Worm (Caenorhabditis elegans) whole organism, L4 larva: ENCODE data around the gene Y39B6A.5.

Source experiments
- F49E8.2 ChIP-seq: sonication (generic microtip); optimal IDR thresholded peaks from 2 replicates; lab custom pipeline; 2016; ENCODE audit warnings: missing compliant biosample characterization, mild to moderate bottlenecking, missing genetic modification characterization, borderline replicate concordance
- R02D3.7 ChIP-seq: fragments of 150-350 bp; sonication (generic microtip); optimal IDR thresholded peaks from 3 replicates; lab custom pipeline; 2014; ENCODE audit warnings: missing biosample characterization, missing genetic modification characterization
- Y105C5A.15 ChIP-seq: fragments of 200-800 bp; sonication (Bioruptor generic); IDR thresholded peaks from 2 replicates; pipeline ENCODE4 v1.3.6; 2022; ENCODE audit warnings: missing genetic modification characterization, missing compliant biosample characterization
- Y5F2A.4 ChIP-seq: fragments of 200-800 bp; sonication (Bioruptor generic); optimal IDR thresholded peaks from 2 replicates; lab custom pipeline; 2018; ENCODE audit warnings: mild to moderate bottlenecking, missing genetic modification characterization, missing compliant biosample characterization
- ZK337.2 ChIP-seq: fragments of 200-800 bp; sonication (Bioruptor generic); IDR thresholded peaks from 2 replicates; pipeline ENCODE4 v1.3.6; 2022; ENCODE audit warnings: missing genetic modification reagents, missing genetic modification characterization, missing compliant biosample characterization
- ZK546.5 ChIP-seq, 2 experiments: sonication (generic microtip); optimal IDR thresholded peaks; 2 replicates each; lab custom pipeline; 2017; ENCODE audit warnings: missing biosample characterization in 2 of 2, missing genetic modification characterization in 2 of 2
- ama-1 ChIP-seq: fragments of 150-350 bp; optimal IDR thresholded peaks from 2 replicates; lab custom pipeline; 2014; ENCODE audit warnings: inconsistent platforms, mixed read lengths
- ceh-44 ChIP-seq: fragments of 200-800 bp; sonication (Bioruptor generic); IDR thresholded peaks from 2 replicates; pipeline ENCODE4 v1.3.6; 2022; ENCODE audit warnings: missing genetic modification reagents, missing genetic modification characterization, missing compliant biosample characterization
- ceh-62 ChIP-seq: sonication (generic microtip); optimal IDR thresholded peaks from 2 replicates; lab custom pipeline; 2017; ENCODE audit warnings: missing biosample characterization, missing genetic modification characterization
- ces-1 ChIP-seq: fragments of 150-350 bp; sonication (generic microtip); optimal IDR thresholded peaks from 4 replicates; lab custom pipeline; 2014; ENCODE audit warnings: missing biosample characterization, missing genetic modification reagents, missing genetic modification characterization
- cey-2 ChIP-seq: sonication (generic microtip); optimal IDR thresholded peaks from 3 replicates; lab custom pipeline; 2017; ENCODE audit warnings: missing genetic modification characterization, mild to moderate bottlenecking, missing compliant biosample characterization, antibody characterized with exemption, borderline replicate concordance; ENCODE audit not compliant: insufficient read depth
- ctbp-1 ChIP-seq: fragments of 200-800 bp; sonication (Bioruptor generic); IDR thresholded peaks from 2 replicates; pipeline ENCODE4 v1.3.6; 2022; ENCODE audit warnings: missing genetic modification reagents, missing genetic modification characterization, missing compliant biosample characterization
- daf-12 ChIP-seq: fragments of 150-350 bp; optimal IDR thresholded peaks from 2 replicates; lab custom pipeline; 2014; ENCODE audit warnings: missing biosample characterization, missing genetic modification reagents, missing genetic modification characterization
- daf-16 ChIP-seq, 3 experiments: sonication (generic microtip); optimal IDR thresholded peaks; 2 replicates each; lab custom pipeline; 2016 to 2017; ENCODE audit warnings: missing genetic modification characterization in 3 of 3, missing genetic modification reagents in 3 of 3, mild to moderate bottlenecking in 2 of 3, missing compliant biosample characterization in 2 of 3, missing biosample characterization in 1 of 3, moderate library complexity in 1 of 3
- daf-19 ChIP-seq: fragments of 200-800 bp; sonication (Bioruptor generic); conservative IDR thresholded peaks from 2 replicates; pipeline ENCODE4 v1.3.6; 2022; ENCODE audit warnings: missing genetic modification characterization, missing compliant biosample characterization
- dmd-9 ChIP-seq: fragments of 200-800 bp; sonication (Bioruptor generic); IDR thresholded peaks from 2 replicates; pipeline ENCODE4 v1.3.6; 2022; ENCODE audit warnings: missing genetic modification reagents, missing genetic modification characterization, missing compliant biosample characterization
- egl-27 ChIP-seq: sonication (generic microtip); optimal IDR thresholded peaks from 3 replicates; lab custom pipeline; 2017; ENCODE audit warnings: missing biosample characterization, missing genetic modification reagents, missing genetic modification characterization
- egl-43 ChIP-seq: fragments of 200-800 bp; sonication (Bioruptor generic); IDR thresholded peaks from 2 replicates; pipeline ENCODE4 v1.3.6; 2022; ENCODE audit warnings: missing genetic modification reagents, missing genetic modification characterization, missing compliant biosample characterization
- gei-8 ChIP-seq: fragments of 200-800 bp; sonication (Bioruptor generic); optimal IDR thresholded peaks from 2 replicates; lab custom pipeline; 2018; ENCODE audit warnings: mild to moderate bottlenecking, missing genetic modification characterization, missing compliant biosample characterization
- hlh-30 ChIP-seq: sonication (generic microtip); optimal IDR thresholded peaks from 2 replicates; lab custom pipeline; 2017; ENCODE audit warnings: antibody characterized with exemption, mild to moderate bottlenecking, missing genetic modification characterization, missing compliant biosample characterization; ENCODE audit not compliant: insufficient read depth
- lim-7 ChIP-seq: fragments of 200-800 bp; sonication (Bioruptor generic); IDR thresholded peaks from 2 replicates; pipeline ENCODE4 v1.3.6; 2022; ENCODE audit warnings: missing genetic modification characterization, missing compliant biosample characterization
- lin-1 ChIP-seq: fragments of 200-800 bp; sonication (Bioruptor generic); IDR thresholded peaks from 2 replicates; pipeline ENCODE4 v1.3.6; 2022; ENCODE audit warnings: missing genetic modification reagents, missing genetic modification characterization, missing compliant biosample characterization
- lin-13 ChIP-seq: fragments of 150-350 bp; optimal IDR thresholded peaks from 2 replicates; lab custom pipeline; 2014; ENCODE audit warnings: missing biosample characterization, missing genetic modification reagents, missing genetic modification characterization
- lin-15B ChIP-seq: fragments of 150-350 bp; sonication (generic microtip); optimal IDR thresholded peaks from 3 replicates; lab custom pipeline; 2014; ENCODE audit warnings: missing biosample characterization, missing genetic modification characterization
- lin-38 ChIP-seq: fragments of 200-800 bp; sonication (Bioruptor generic); IDR thresholded peaks from 2 replicates; pipeline ENCODE4 v1.3.6; 2022; ENCODE audit warnings: missing genetic modification reagents, missing genetic modification characterization, missing compliant biosample characterization
- lin-39 ChIP-seq: fragments of 150-350 bp; optimal IDR thresholded peaks from 2 replicates; lab custom pipeline; 2014; ENCODE audit warnings: missing biosample characterization, missing genetic modification reagents, missing genetic modification characterization
- lir-3 ChIP-seq: sonication (generic microtip); optimal IDR thresholded peaks from 2 replicates; lab custom pipeline; 2016; ENCODE audit warnings: mild to moderate bottlenecking, missing genetic modification characterization, missing compliant biosample characterization
- madf-9 ChIP-seq: fragments of 200-800 bp; sonication (Bioruptor generic); conservative IDR thresholded peaks from 2 replicates; pipeline ENCODE4 v1.3.6; 2022; ENCODE audit warnings: missing genetic modification reagents, missing genetic modification characterization, missing compliant biosample characterization
- mes-2 ChIP-seq: sonication (generic microtip); optimal IDR thresholded peaks from 2 replicates; lab custom pipeline; 2016; ENCODE audit warnings: missing genotype, mild to moderate bottlenecking, missing genetic modification characterization, missing compliant biosample characterization; ENCODE audit not compliant: poor library complexity, severe bottlenecking
- mxl-3 ChIP-seq: fragments of 200-800 bp; sonication (Bioruptor generic); optimal IDR thresholded peaks from 2 replicates; lab custom pipeline; 2018; ENCODE audit warnings: mild to moderate bottlenecking, missing genetic modification characterization, missing compliant biosample characterization
- nhr-102 ChIP-seq: sonication (generic microtip); optimal IDR thresholded peaks from 2 replicates; lab custom pipeline; 2016; ENCODE audit warnings: mild to moderate bottlenecking, missing genetic modification characterization, moderate library complexity, missing compliant biosample characterization
- nhr-11 ChIP-seq: fragments of 150-350 bp; optimal IDR thresholded peaks from 2 replicates; lab custom pipeline; 2014; ENCODE audit warnings: missing biosample characterization, missing genetic modification characterization
- nhr-237 ChIP-seq: sonication (generic microtip); optimal IDR thresholded peaks from 2 replicates; lab custom pipeline; 2017; ENCODE audit warnings: missing biosample characterization, missing genetic modification characterization
- nhr-28 ChIP-seq: fragments of 150-350 bp; optimal IDR thresholded peaks from 2 replicates; lab custom pipeline; 2014; ENCODE audit warnings: missing biosample characterization, missing genetic modification characterization
- nhr-41 ChIP-seq: fragments of 200-800 bp; sonication (Bioruptor generic); IDR thresholded peaks from 2 replicates; pipeline ENCODE4 v1.3.6; 2022; ENCODE audit warnings: missing genetic modification reagents, missing genetic modification characterization, missing compliant biosample characterization
- nhr-42 ChIP-seq: fragments of 200-800 bp; sonication (Bioruptor generic); IDR thresholded peaks from 2 replicates; pipeline ENCODE4 v1.3.6; 2022; ENCODE audit warnings: missing genetic modification characterization, missing compliant biosample characterization
- nhr-6 ChIP-seq: fragments of 150-350 bp; optimal IDR thresholded peaks from 2 replicates; lab custom pipeline; 2014; ENCODE audit warnings: missing biosample characterization, missing genetic modification characterization
- nhr-76 ChIP-seq: fragments of 150-350 bp; optimal IDR thresholded peaks from 2 replicates; lab custom pipeline; 2014; ENCODE audit warnings: missing biosample characterization, missing genetic modification characterization
- pha-4 ChIP-seq, 2 experiments: fragments of 150-350 bp in 1 of 2; fragments of 200-800 bp in 1 of 2; sonication (Bioruptor generic) in 1 of 2; IDR thresholded peaks in 1 of 2; optimal IDR thresholded peaks in 1 of 2; 2 replicates each; pipeline versions ENCODE4 v1.3.6 to Lab custom; 2014 to 2022; ENCODE audit warnings: missing genetic modification characterization in 2 of 2, missing genetic modification reagents in 2 of 2, missing biosample characterization in 1 of 2, missing compliant biosample characterization in 1 of 2
- php-3 ChIP-seq: fragments of 200-800 bp; sonication (Bioruptor generic); IDR thresholded peaks from 2 replicates; pipeline ENCODE4 v1.3.6; 2022; ENCODE audit warnings: missing genetic modification reagents, missing genetic modification characterization, missing compliant biosample characterization
- pqm-1 ChIP-seq: sonication (generic microtip); optimal IDR thresholded peaks from 2 replicates; lab custom pipeline; 2017; ENCODE audit warnings: missing biosample characterization, missing genetic modification characterization
- rbr-2 ChIP-seq: sonication (generic microtip); optimal IDR thresholded peaks from 2 replicates; lab custom pipeline; 2016; ENCODE audit warnings: missing genotype, missing genetic modification characterization, missing compliant biosample characterization
- sdz-12 ChIP-seq: fragments of 200-800 bp; sonication (Bioruptor generic); optimal IDR thresholded peaks from 2 replicates; lab custom pipeline; 2018; ENCODE audit warnings: mild to moderate bottlenecking, missing genetic modification characterization, missing compliant biosample characterization
- set-16 ChIP-seq: fragments of 200-800 bp; sonication (Bioruptor generic); IDR thresholded peaks from 2 replicates; pipeline ENCODE4 v1.3.6; 2022; ENCODE audit warnings: missing genetic modification reagents, missing genetic modification characterization, missing compliant biosample characterization
- snpc-1.2 ChIP-seq: fragments of 200-800 bp; sonication (Bioruptor generic); IDR thresholded peaks from 2 replicates; pipeline ENCODE4 v1.3.6; 2022; ENCODE audit warnings: missing genetic modification reagents, missing genetic modification characterization, missing compliant biosample characterization
- spr-1 ChIP-seq: sonication (generic microtip); optimal IDR thresholded peaks from 2 replicates; lab custom pipeline; 2016; ENCODE audit warnings: mild to moderate bottlenecking, missing genetic modification characterization, missing compliant biosample characterization
- tag-97 ChIP-seq: fragments of 200-800 bp; sonication (Bioruptor generic); IDR thresholded peaks from 2 replicates; pipeline ENCODE4 v1.3.6; 2022; ENCODE audit warnings: missing genetic modification characterization, missing compliant biosample characterization
- unc-39 ChIP-seq: sonication (generic microtip); optimal IDR thresholded peaks from 2 replicates; lab custom pipeline; 2017; ENCODE audit warnings: missing biosample characterization, missing genetic modification characterization
- vab-7 ChIP-seq: fragments of 200-800 bp; sonication (Bioruptor generic); IDR thresholded peaks from 2 replicates; pipeline ENCODE4 v1.3.6; 2022; ENCODE audit warnings: missing genetic modification reagents, missing genetic modification characterization, missing compliant biosample characterization
- zfp-2 ChIP-seq: sonication (generic microtip); optimal IDR thresholded peaks from 2 replicates; lab custom pipeline; 2016; ENCODE audit warnings: mild to moderate bottlenecking, missing genetic modification characterization, missing compliant biosample characterization
- zip-2 ChIP-seq: fragments of 150-350 bp; optimal IDR thresholded peaks from 2 replicates; lab custom pipeline; 2014; ENCODE audit warnings: missing biosample characterization, missing genetic modification characterization
- ztf-11 ChIP-seq: fragments of 150-350 bp; optimal IDR thresholded peaks from 2 replicates; lab custom pipeline; 2014; ENCODE audit warnings: missing biosample characterization, missing genetic modification characterization

The Y39B6A.5 gene

ce11 chrV:19119260-19119659 is 39.4 kb downstream of the Y39B6A.5 start, which contains the start of gene Y39B6A.13 (continued):
- TF ChIP-seq zfp-2 (tag; lab: Kevin White, UChicago) (no peak), ceh-44 (GFP tag; lab: Robert Waterston, UW) (no peak), egl-27 (tag; lab: Kevin White, UChicago) (no peak), daf-16 (GFP tag; optimal IDR thresholded peaks at IDR 0.05; lab: Kevin White, UChicago) (no peak), daf-16 (tag; optimal IDR thresholded peaks at IDR 0.05; lab: Kevin White, UChicago) (no peak), php-3 (GFP tag; lab: Robert Waterston, UW) (no peak), nhr-6 (tag; lab: Kevin White, UChicago) (no peak), nhr-11 (tag; lab: Kevin White, UChicago) (no peak), mes-2 (tag; lab: Kevin White, UChicago) (peak; percentile 62), cey-2 (no peak), nhr-28 (tag; lab: Kevin White, UChicago) (peak; percentile 30), R02D3.7 (tag; lab: Kevin White, UChicago) (peak; percentile 78), gei-8 (GFP tag; lab: Kevin White, UChicago) (no peak), hlh-30 (tag; lab: Kevin White, UChicago) (no peak), lir-3 (tag; lab: Kevin White, UChicago) (no peak), ama-1 (no peak), Y5F2A.4 (no peak), unc-39 (tag; lab: Kevin White, UChicago) (no peak), lin-13 (GFP tag; lab: Kevin White, UChicago) (no peak), ces-1 (GFP tag; lab: Kevin White, UChicago) (no peak), mxl-3 (GFP tag; lab: Kevin White, UChicago) (no peak), ZK337.2 (GFP tag; lab: Robert Waterston, UW) (no peak), Y105C5A.15 (GFP tag; lab: Robert Waterston, UW) (no peak), lin-15B (no peak), egl-43 (GFP tag; lab: Robert Waterston, UW) (no peak), sdz-12 (GFP tag; lab: Kevin White, UChicago) (no peak), daf-19 (GFP tag; lab: Robert Waterston, UW) (no peak), spr-1 (tag; lab: Kevin White, UChicago) (no peak), ceh-62 (no peak), nhr-237 (tag; lab: Kevin White, UChicago) (no peak), vab-7 (no peak), daf-12 (tag; lab: Kevin White, UChicago) (no peak), nhr-76 (tag; lab: Kevin White, UChicago) (no peak), rbr-2 (no peak), ZK546.5 (tag; optimal IDR thresholded peaks at IDR 0.05; lab: Kevin White, UChicago) (no peak), zip-2 (no peak), pha-4 (GFP tag; IDR thresholded peaks at IDR 0.05; lab: Robert Waterston, UW) (no peak), pha-4 (tag; optimal IDR thresholded peaks at IDR 0.05; lab: Kevin White, UChicago) (no peak), lin-1 (GFP tag; lab: Robert Waterston, UW) (no peak), dmd-9 (GFP tag; lab: Robert Waterston, UW) (no peak), ctbp-1 (GFP tag; lab: Robert Waterston, UW) (no peak), lin-39 (tag; lab: Kevin White, UChicago) (no peak), nhr-102 (no peak), madf-9 (GFP tag; lab: Robert Waterston, UW) (no peak), set-16 (GFP tag; lab: Robert Waterston, UW) (no peak), tag-97 (GFP tag; lab: Robert Waterston, UW) (no peak), nhr-42 (GFP tag; lab: Robert Waterston, UW) (no peak), F49E8.2 (tag; lab: Kevin White, UChicago) (no peak), lim-7 (GFP tag; lab: Robert Waterston, UW) (no peak), snpc-1.2 (GFP tag; lab: Robert Waterston, UW) (no peak), lin-38 (GFP tag; lab: Robert Waterston, UW) (peak; percentile 23; the same call in 1 of the 2 replicates), ztf-11 (tag; lab: Kevin White, UChicago) (no peak), nhr-41 (GFP tag; lab: Robert Waterston, UW) (no peak), pqm-1 (tag; lab: Kevin White, UChicago) (no peak)
